Worm (Caenorhabditis elegans): ENCODE measurements around the gene K09C8.8.

- TF ChIP-seq dao-5 (tag; optimal IDR thresholded peaks at IDR 0.05): no peak
- no peak for TF ChIP-seq him-1 (tag; optimal IDR thresholded peaks at IDR 0.05)
- TF ChIP-seq W03F9.2 (tag; optimal IDR thresholded peaks at IDR 0.05): no peak
Observed at ce11 chrX:11014394-11015280, 43.9 kb downstream of the K09C8.8 start.
